Worm (Caenorhabditis elegans): ENCODE data around the gene F45E1.2.

F45E1.2 gene

ce11 chrX:8003663-8004062 is at the start of gene F45E1.2, which contains the start of gene F45E1.1:
F45E1.2 (plus strand) TSS chrX:8003733.
F45E1.1 (plus strand) TSS chrX:8003682.
- no peak for TF ChIP-seq tra-4 (tag; optimal IDR thresholded peaks at IDR 0.05)
- TF ChIP-seq ceh-36 (tag; optimal IDR thresholded peaks at IDR 0.05): no peak
- TF ChIP-seq F13C5.2 (tag; optimal IDR thresholded peaks at IDR 0.05): no peak
- TF ChIP-seq scrt-1 (GFP tag; IDR thresholded peaks at IDR 0.05): no peak
- TF ChIP-seq hmg-4 (GFP tag; optimal IDR thresholded peaks at IDR 0.05): no peak

- TF ChIP-seq ceh-36 (tag; optimal IDR thresholded peaks at IDR 0.05): no peak
Measured at ce11 chrX:7954328-7954727, 49.2 kb upstream of the F45E1.2 start, which contains the start of gene dct-1. dct-1 (plus strand) TSS chrX:7954354.

ce11 chrX:7956449-7956848 is 47.1 kb upstream of the F45E1.2 start:
- TF ChIP-seq aly-1 (tag; optimal IDR thresholded peaks at IDR 0.05) (no peak), scrt-1 (GFP tag; IDR thresholded peaks at IDR 0.05) (no peak), hmg-4 (GFP tag; optimal IDR thresholded peaks at IDR 0.05) (no peak)

- TF ChIP-seq ceh-36 (tag; optimal IDR thresholded peaks at IDR 0.05): no peak
- no peak for TF ChIP-seq tbx-37 (GFP tag; conservative IDR thresholded peaks at IDR 0.05)
- no peak for TF ChIP-seq hmg-4 (GFP tag; optimal IDR thresholded peaks at IDR 0.05)
- TF ChIP-seq B0310.2 (tag; optimal IDR thresholded peaks at IDR 0.05): no peak
- no peak for TF ChIP-seq tbx-11 (GFP tag; IDR thresholded peaks at IDR 0.05)
- TF ChIP-seq hmbx-1 (tag; optimal IDR thresholded peaks at IDR 0.05): no peak
- TF ChIP-seq ama-1 (optimal IDR thresholded peaks at IDR 0.05): no peak
- no peak for TF ChIP-seq flt-1 (GFP tag; IDR thresholded peaks at IDR 0.05)
- no peak for TF ChIP-seq hnd-1 (tag; optimal IDR thresholded peaks at IDR 0.05)
- TF ChIP-seq pes-1 (GFP tag; IDR thresholded peaks at IDR 0.05): no peak
- TF ChIP-seq ets-7 (tag; optimal IDR thresholded peaks at IDR 0.05): no peak
- TF ChIP-seq ceh-13 (GFP tag; optimal IDR thresholded peaks at IDR 0.05): no peak
- TF ChIP-seq tra-4 (tag; optimal IDR thresholded peaks at IDR 0.05): no peak
Measured at ce11 chrX:7958203-7958602, 45.3 kb upstream of the F45E1.2 start, which contains the start of gene sfxn-2. sfxn-2 (minus strand) TSS chrX:7958303.

ce11 chrX:7961623-7962022 is 41.9 kb upstream of the F45E1.2 start, which contains the start of gene sem-5:
sem-5 (minus strand) TSS chrX:7961723.
- TF ChIP-seq pes-1 (GFP tag; IDR thresholded peaks at IDR 0.05) (0 out of 2 replicates have a peak, but pooled peaks have one; percentile 5), tbx-11 (GFP tag; IDR thresholded peaks at IDR 0.05) (no peak)

ce11 chrX:7962056-7962485 is 41.5 kb upstream of the F45E1.2 start:
- TF ChIP-seq F13C5.2 (tag; optimal IDR thresholded peaks at IDR 0.05): peak; percentile 48
- peak; percentile 60 for TF ChIP-seq aly-1 (tag; optimal IDR thresholded peaks at IDR 0.05)
- no peak for TF ChIP-seq tra-4 (tag; optimal IDR thresholded peaks at IDR 0.05)
- TF ChIP-seq pes-1 (GFP tag; IDR thresholded peaks at IDR 0.05): 0 out of 2 replicates have a peak, but pooled peaks have one; percentile 3
- TF ChIP-seq hmg-4 (GFP tag; optimal IDR thresholded peaks at IDR 0.05): peak; percentile 59
- no peak for TF ChIP-seq hmbx-1 (tag; optimal IDR thresholded peaks at IDR 0.05)

DNA sequence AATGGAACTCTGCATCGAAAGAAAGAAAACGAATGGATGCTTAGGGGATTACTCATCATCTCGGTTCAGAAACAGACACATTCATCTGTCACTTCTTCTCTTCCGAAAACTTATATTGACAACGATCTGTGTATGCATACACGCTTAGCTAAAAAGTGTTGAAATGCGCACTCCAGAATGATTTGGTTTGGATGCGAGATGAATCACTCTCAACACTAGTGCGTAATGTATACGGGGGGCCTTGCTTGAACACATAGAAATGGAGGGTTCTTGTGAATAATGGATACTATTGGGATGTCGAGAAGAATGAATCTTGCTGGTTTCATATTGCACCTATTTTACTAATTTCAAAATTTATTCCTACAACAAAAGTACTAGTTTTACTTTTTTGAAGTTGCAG is 39.5 kb upstream of the F45E1.2 start:
- no peak for TF ChIP-seq ets-7 (tag; optimal IDR thresholded peaks at IDR 0.05)
- no peak for TF ChIP-seq hmbx-1 (tag; optimal IDR thresholded peaks at IDR 0.05)

DNA sequence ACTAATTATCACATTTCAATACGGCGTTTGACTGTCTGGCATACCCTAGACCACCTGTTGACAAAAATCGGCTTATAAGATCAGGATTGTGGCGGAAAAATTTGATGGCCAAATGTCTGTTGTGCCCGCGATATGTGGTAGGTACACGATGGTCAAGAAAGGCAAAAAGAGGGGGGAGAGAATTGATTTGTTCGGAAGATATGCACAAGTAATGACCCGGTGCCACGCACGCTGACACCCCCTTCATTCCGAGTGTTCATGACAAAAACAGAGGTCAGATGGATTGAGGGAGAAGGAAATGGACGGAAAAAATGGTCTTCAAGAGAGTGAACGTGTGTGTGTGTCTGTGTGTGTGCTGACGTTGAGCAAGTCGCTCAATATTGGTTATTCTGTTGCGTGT is 38.1 kb upstream of the F45E1.2 start:
- TF ChIP-seq hmg-4 (GFP tag; optimal IDR thresholded peaks at IDR 0.05) (peak; percentile 68), hnd-1 (tag; optimal IDR thresholded peaks at IDR 0.05) (no peak), tbx-11 (GFP tag; IDR thresholded peaks at IDR 0.05) (0 out of 2 replicates have a peak, but pooled peaks have one; percentile 11), scrt-1 (GFP tag; IDR thresholded peaks at IDR 0.05) (0 out of 2 replicates have a peak, but pooled peaks have one; percentile 47)

ce11 chrX:7968537-7968936 is 35.0 kb upstream of the F45E1.2 start:
- no peak for TF ChIP-seq hmbx-1 (tag; optimal IDR thresholded peaks at IDR 0.05)
- no peak for TF ChIP-seq tbx-11 (GFP tag; IDR thresholded peaks at IDR 0.05)
- no peak for TF ChIP-seq sea-1 (GFP tag; conservative IDR thresholded peaks at IDR 0.05)
- no peak for TF ChIP-seq flt-1 (GFP tag; IDR thresholded peaks at IDR 0.05)
- no peak for TF ChIP-seq tra-4 (tag; optimal IDR thresholded peaks at IDR 0.05)
- TF ChIP-seq scrt-1 (GFP tag; IDR thresholded peaks at IDR 0.05): no peak
- no peak for TF ChIP-seq B0310.2 (tag; optimal IDR thresholded peaks at IDR 0.05)
- TF ChIP-seq ama-1 (optimal IDR thresholded peaks at IDR 0.05): no peak
- TF ChIP-seq ets-7 (tag; optimal IDR thresholded peaks at IDR 0.05): no peak
- no peak for TF ChIP-seq hmg-4 (GFP tag; optimal IDR thresholded peaks at IDR 0.05)
- no peak for TF ChIP-seq aly-1 (tag; optimal IDR thresholded peaks at IDR 0.05)
- TF ChIP-seq tbx-37 (GFP tag; conservative IDR thresholded peaks at IDR 0.05): no peak
- no peak for TF ChIP-seq ceh-36 (tag; optimal IDR thresholded peaks at IDR 0.05)
- TF ChIP-seq ceh-13 (GFP tag; optimal IDR thresholded peaks at IDR 0.05): no peak
- no peak for TF ChIP-seq F13C5.2 (tag; optimal IDR thresholded peaks at IDR 0.05)

DNA sequence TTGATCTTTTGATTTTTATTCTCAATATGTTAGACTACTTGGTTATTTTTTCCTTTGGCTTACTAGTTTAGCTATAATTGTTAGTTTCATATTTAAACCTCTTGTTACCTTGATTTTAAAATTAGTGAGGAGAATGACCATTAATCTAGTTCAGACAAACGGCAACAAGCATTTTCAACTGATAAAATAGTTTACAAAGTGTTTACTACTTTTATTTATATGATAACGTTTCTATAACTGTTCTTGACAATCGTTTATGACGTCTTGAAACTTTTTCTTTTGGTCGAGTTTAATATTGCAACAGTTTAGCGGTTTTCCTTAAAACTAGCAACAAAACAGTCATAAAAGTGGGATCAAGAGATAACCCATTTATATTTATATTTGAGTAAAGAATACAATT is 27.8 kb upstream of the F45E1.2 start:
- TF ChIP-seq aly-1 (tag; optimal IDR thresholded peaks at IDR 0.05): no peak
- TF ChIP-seq ceh-13 (GFP tag; optimal IDR thresholded peaks at IDR 0.05): no peak
- no peak for TF ChIP-seq scrt-1 (GFP tag; IDR thresholded peaks at IDR 0.05)
